Fruit fly (Drosophila melanogaster): ENCODE results near the gene Doa.
A peak's percentile ranks its signal among the peaks of the same experiment; 100 is the strongest.

Doa gene

dm6 chr3R:28857287-28858024 lies 30.4 kb upstream of the Doa start:
- TF ChIP-seq Pif1B (GFP tag; optimal IDR thresholded peaks at IDR 0.05) (peak; percentile 22), CG4496 (GFP tag; IDR thresholded peaks at IDR 0.05) (peak; percentile 68; the same call in 2 of the 3 replicates), CG13204 (GFP tag; optimal IDR thresholded peaks at IDR 0.05) (no peak), Snoo (tag; optimal IDR thresholded peaks at IDR 0.05) (no peak), CG9948 (tag; optimal IDR thresholded peaks at IDR 0.05) (peak; percentile 17), CG17806 (tag; optimal IDR thresholded peaks at IDR 0.05) (peak; percentile 37), CG15710 (tag; optimal IDR thresholded peaks at IDR 0.05) (peak; percentile 50), CG32121 (GFP tag; IDR thresholded peaks at IDR 0.05) (peak; percentile 30; the same call in 1 of the 2 replicates), Pif1A (GFP tag; optimal IDR thresholded peaks at IDR 0.05) (peak; percentile 38), rn (GFP tag; IDR thresholded peaks at IDR 0.05) (no peak), CG14655 (GFP tag; optimal IDR thresholded peaks at IDR 0.05) (peak; percentile 62), CG8301 (tag; optimal IDR thresholded peaks at IDR 0.05) (peak; percentile 68), D1 (tag; optimal IDR thresholded peaks at IDR 0.05) (no peak), Ets98B (GFP tag; IDR thresholded peaks at IDR 0.05) (peak; percentile 70), fd96Ca (GFP tag; IDR thresholded peaks at IDR 0.05) (peak; percentile 86), EcR (GFP tag; optimal IDR thresholded peaks at IDR 0.05) (no peak), CG10348 (GFP tag; IDR thresholded peaks at IDR 0.05) (no peak), CG34367 (tag; optimal IDR thresholded peaks at IDR 0.05) (peak; percentile 48), CG8159 (tag; optimal IDR thresholded peaks at IDR 0.05) (peak; percentile 43), gl (tag; optimal IDR thresholded peaks at IDR 0.05) (no peak), CG12605 (GFP tag; IDR thresholded peaks at IDR 0.05) (peak; percentile 16; the same call in 1 of the 2 replicates)

dm6 chr3R:28858241-28858647 lies 29.6 kb upstream of the Doa start:
- TF ChIP-seq rn (GFP tag; IDR thresholded peaks at IDR 0.05) (no peak), CG13204 (GFP tag; optimal IDR thresholded peaks at IDR 0.05) (peak; percentile 96), CG32121 (GFP tag; IDR thresholded peaks at IDR 0.05) (peak; percentile 54), fd96Ca (GFP tag; IDR thresholded peaks at IDR 0.05) (peak; percentile 53), D1 (tag; optimal IDR thresholded peaks at IDR 0.05) (peak; percentile 67), CG14655 (GFP tag; optimal IDR thresholded peaks at IDR 0.05) (peak; percentile 78), gl (tag; optimal IDR thresholded peaks at IDR 0.05) (peak; percentile 97), CG10348 (GFP tag; IDR thresholded peaks at IDR 0.05) (no peak), Pif1A (GFP tag; optimal IDR thresholded peaks at IDR 0.05) (peak; percentile 90), CG9948 (tag; optimal IDR thresholded peaks at IDR 0.05) (peak; percentile 78), Pif1B (GFP tag; optimal IDR thresholded peaks at IDR 0.05) (peak; percentile 74), CG4496 (GFP tag; IDR thresholded peaks at IDR 0.05) (peak; percentile 90), CG8301 (tag; optimal IDR thresholded peaks at IDR 0.05) (peak; percentile 62), CG8159 (tag; optimal IDR thresholded peaks at IDR 0.05) (peak; percentile 88), CG15710 (tag; optimal IDR thresholded peaks at IDR 0.05) (peak; percentile 87), CG17806 (tag; optimal IDR thresholded peaks at IDR 0.05) (peak; percentile 78), CG12605 (GFP tag; IDR thresholded peaks at IDR 0.05) (peak; percentile 85), Ets98B (GFP tag; IDR thresholded peaks at IDR 0.05) (peak; percentile 53; the same call in 1 of the 2 replicates), CG34367 (tag; optimal IDR thresholded peaks at IDR 0.05) (peak; percentile 78), EcR (GFP tag; optimal IDR thresholded peaks at IDR 0.05) (peak; percentile 53), Snoo (tag; optimal IDR thresholded peaks at IDR 0.05) (peak; percentile 70)

dm6 chr3R:28859058-28859526 lies 28.8 kb upstream of the Doa start, which contains the start of gene Inx3:
Gene Inx3, minus strand, starts transcription at chr3R:28859497.
- no peak for TF ChIP-seq CG8301 (tag; optimal IDR thresholded peaks at IDR 0.05)
- peak; percentile 28 for TF ChIP-seq gl (tag; optimal IDR thresholded peaks at IDR 0.05)
- peak; percentile 44; the same call in 1 of the 2 replicates for TF ChIP-seq CG32121 (GFP tag; IDR thresholded peaks at IDR 0.05)
- TF ChIP-seq CG15710 (tag; optimal IDR thresholded peaks at IDR 0.05) = no peak
- 0 out of 2 replicates have a peak, but pooled peaks have one; percentile 26 for TF ChIP-seq CG12605 (GFP tag; IDR thresholded peaks at IDR 0.05)
- peak; percentile 45; the same call in 1 of the 3 replicates for TF ChIP-seq fd96Ca (GFP tag; IDR thresholded peaks at IDR 0.05)
- TF ChIP-seq Snoo (tag; optimal IDR thresholded peaks at IDR 0.05) = peak; percentile 48
- no peak for TF ChIP-seq Pif1A (GFP tag; optimal IDR thresholded peaks at IDR 0.05)
- TF ChIP-seq CG4496 (GFP tag; IDR thresholded peaks at IDR 0.05) = peak; percentile 61; the same call in 2 of the 3 replicates
- peak; percentile 73; the same call in 1 of the 2 replicates for TF ChIP-seq Ets98B (GFP tag; IDR thresholded peaks at IDR 0.05)
- TF ChIP-seq CG9948 (tag; optimal IDR thresholded peaks at IDR 0.05) = no peak
- no peak for TF ChIP-seq rn (GFP tag; IDR thresholded peaks at IDR 0.05)
- TF ChIP-seq Pif1B (GFP tag; optimal IDR thresholded peaks at IDR 0.05) = peak; percentile 61
- peak; percentile 50 for TF ChIP-seq EcR (GFP tag; optimal IDR thresholded peaks at IDR 0.05)
- TF ChIP-seq CG13204 (GFP tag; optimal IDR thresholded peaks at IDR 0.05) = peak; percentile 50
- TF ChIP-seq D1 (tag; optimal IDR thresholded peaks at IDR 0.05) = no peak
- TF ChIP-seq CG8159 (tag; optimal IDR thresholded peaks at IDR 0.05) = no peak
- TF ChIP-seq CG10348 (GFP tag; IDR thresholded peaks at IDR 0.05) = no peak
- no peak for TF ChIP-seq CG17806 (tag; optimal IDR thresholded peaks at IDR 0.05)
- TF ChIP-seq CG14655 (GFP tag; optimal IDR thresholded peaks at IDR 0.05) = no peak
- no peak for TF ChIP-seq CG34367 (tag; optimal IDR thresholded peaks at IDR 0.05)

dm6 chr3R:28860582-28860981 lies 27.3 kb upstream of the Doa start:
- TF ChIP-seq EcR (GFP tag; optimal IDR thresholded peaks at IDR 0.05) = peak; percentile 42
- no peak for TF ChIP-seq D1 (tag; optimal IDR thresholded peaks at IDR 0.05)
